Fruit fly (Drosophila melanogaster) whole organism, embryonic: Measurements from ENCODE around the gene CG9919.

Source experiments
- Abd-B ChIP-seq: fragments of 200-800 bp; sonication (Bioruptor generic); optimal IDR thresholded peaks from 2 replicates; lab custom pipeline; 2018; ENCODE audit warnings: missing biosample characterization, mild to moderate bottlenecking, missing genetic modification characterization, moderate library complexity
- Asciz ChIP-seq: fragments of 200-800 bp; sonication (Bioruptor generic); optimal IDR thresholded peaks from 2 replicates; lab custom pipeline; 2017; ENCODE audit warnings: missing biosample characterization, mild to moderate bottlenecking, missing genetic modification characterization, missing genetic modification reagents
- B-H2 ChIP-seq: fragments of 200-800 bp; sonication (Bioruptor generic); optimal IDR thresholded peaks from 2 replicates; lab custom pipeline; 2018; ENCODE audit warnings: missing biosample characterization, mild to moderate bottlenecking, missing genetic modification characterization
- CG10274 ChIP-seq: fragments of 200-800 bp; sonication (Bioruptor generic); optimal IDR thresholded peaks from 3 replicates; lab custom pipeline; 2017; ENCODE audit warnings: missing biosample characterization, mild to moderate bottlenecking, missing genetic modification characterization
- CG10366 ChIP-seq: fragments of 200-800 bp; sonication (Bioruptor generic); IDR thresholded peaks from 2 replicates; pipeline ENCODE4 v1.3.6; 2022; ENCODE audit warnings: missing biosample characterization, missing genetic modification characterization
- CG10565 ChIP-seq: fragments of 200-800 bp; sonication (Bioruptor generic); optimal IDR thresholded peaks from 3 replicates; lab custom pipeline; 2016; ENCODE audit warnings: missing biosample characterization, mild to moderate bottlenecking, missing genetic modification characterization
- CG12071 ChIP-seq: fragments of 200-800 bp; sonication (Bioruptor generic); optimal IDR thresholded peaks from 3 replicates; lab custom pipeline; 2018; ENCODE audit warnings: missing biosample characterization, mild to moderate bottlenecking, missing genetic modification characterization
- CG15011 ChIP-seq: fragments of 200-800 bp; sonication (Bioruptor generic); optimal IDR thresholded peaks from 3 replicates; lab custom pipeline; 2018; ENCODE audit warnings: missing biosample characterization, mild to moderate bottlenecking, missing genetic modification characterization
- CG15514 ChIP-seq: fragments of 200-800 bp; sonication (Bioruptor generic); optimal IDR thresholded peaks from 3 replicates; lab custom pipeline; 2017; ENCODE audit warnings: missing biosample characterization, missing genetic modification characterization, mild to moderate bottlenecking, moderate library complexity, missing genetic modification reagents
- CG15601 ChIP-seq: fragments of 200-800 bp; sonication (Bioruptor generic); optimal IDR thresholded peaks from 3 replicates; lab custom pipeline; 2019; ENCODE audit warnings: missing biosample characterization, mild to moderate bottlenecking, missing genetic modification characterization, moderate library complexity
- CG1603 ChIP-seq: fragments of 200-800 bp; sonication (Bioruptor generic); optimal IDR thresholded peaks from 2 replicates; lab custom pipeline; 2019; ENCODE audit warnings: missing biosample characterization, mild to moderate bottlenecking, missing genetic modification characterization, moderate library complexity
- CG16813 ChIP-seq: fragments of 200-800 bp; sonication (Bioruptor generic); IDR thresholded peaks from 3 replicates; pipeline ENCODE4 v1.3.6; 2022; ENCODE audit warnings: missing biosample characterization, missing genetic modification characterization; ENCODE audit not compliant: partially characterized antibody
- CG17912 ChIP-seq: fragments of 200-800 bp; sonication (Bioruptor generic); optimal IDR thresholded peaks from 2 replicates; lab custom pipeline; 2018; ENCODE audit warnings: missing biosample characterization, mild to moderate bottlenecking, missing genetic modification characterization
- CG18262 ChIP-seq: fragments of 200-800 bp; optimal IDR thresholded peaks from 3 replicates; lab custom pipeline; 2019; ENCODE audit warnings: missing biosample characterization, mild to moderate bottlenecking, missing genetic modification characterization, moderate library complexity
- CG42726 ChIP-seq: fragments of 200-800 bp; sonication (Bioruptor generic); IDR thresholded peaks from 2 replicates; pipeline ENCODE4 v1.3.6; 2022; ENCODE audit warnings: missing biosample characterization, missing genetic modification characterization; ENCODE audit not compliant: partially characterized antibody
- CG4282 ChIP-seq: fragments of 200-800 bp; sonication (Bioruptor generic); optimal IDR thresholded peaks from 2 replicates; lab custom pipeline; 2016; ENCODE audit warnings: missing biosample characterization, missing genetic modification characterization
- CG4424 ChIP-seq: fragments of 200-800 bp; sonication (Bioruptor generic); optimal IDR thresholded peaks from 3 replicates; lab custom pipeline; 2016; ENCODE audit warnings: missing biosample characterization, missing genetic modification characterization
- CG6791 ChIP-seq: fragments of 200-800 bp; sonication (Bioruptor generic); IDR thresholded peaks from 3 replicates; pipeline ENCODE4 v1.3.6; 2022; ENCODE audit warnings: missing biosample characterization, missing genetic modification characterization; ENCODE audit not compliant: partially characterized antibody
- CG7963 ChIP-seq: fragments of 200-800 bp; sonication (Bioruptor generic); IDR thresholded peaks from 3 replicates; pipeline ENCODE4 v1.3.6; 2022; ENCODE audit warnings: missing biosample characterization, missing genetic modification characterization; ENCODE audit not compliant: partially characterized antibody
- CG8765 ChIP-seq: fragments of 200-800 bp; sonication (Bioruptor generic); IDR thresholded peaks from 2 replicates; pipeline ENCODE4 v1.3.6; 2022; ENCODE audit warnings: missing biosample characterization, missing genetic modification characterization
- CG9437 ChIP-seq: fragments of 200-800 bp; sonication (Bioruptor generic); optimal IDR thresholded peaks from 2 replicates; lab custom pipeline; 2018; ENCODE audit warnings: missing biosample characterization, mild to moderate bottlenecking, missing genetic modification characterization
- Camta ChIP-seq: fragments of 200-800 bp; sonication (Bioruptor generic); optimal IDR thresholded peaks from 2 replicates; lab custom pipeline; 2016; ENCODE audit warnings: missing biosample characterization, missing genetic modification characterization
- D19B ChIP-seq: fragments of 200-800 bp; sonication (Bioruptor generic); optimal IDR thresholded peaks from 2 replicates; lab custom pipeline; 2017; ENCODE audit warnings: missing biosample characterization, mild to moderate bottlenecking, missing genetic modification characterization
- Deaf1 ChIP-seq: fragments of 200-800 bp; optimal IDR thresholded peaks from 3 replicates; lab custom pipeline; 2019; ENCODE audit warnings: missing biosample characterization, mild to moderate bottlenecking, missing genetic modification characterization, moderate library complexity
- Dp ChIP-seq: fragments of 200-800 bp; sonication (Bioruptor generic); optimal IDR thresholded peaks from 2 replicates; lab custom pipeline; 2018; ENCODE audit warnings: missing biosample characterization, mild to moderate bottlenecking, missing genetic modification characterization, moderate library complexity
- Drgx ChIP-seq: fragments of 200-800 bp; sonication (Bioruptor generic); IDR thresholded peaks from 2 replicates; pipeline ENCODE4 v1.3.6; 2022; ENCODE audit warnings: missing biosample characterization, missing genetic modification characterization
- E2f1 ChIP-seq: fragments of 200-800 bp; sonication (Bioruptor generic); IDR thresholded peaks from 2 replicates; pipeline ENCODE4 v1.3.6; 2022; ENCODE audit warnings: missing biosample characterization, missing genetic modification characterization
- Elba2 ChIP-seq: fragments of 200-800 bp; sonication (Bioruptor generic); optimal IDR thresholded peaks from 3 replicates; lab custom pipeline; 2016; ENCODE audit warnings: missing biosample characterization, missing genetic modification characterization
- H2.0 ChIP-seq: fragments of 200-800 bp; sonication (Bioruptor generic); IDR thresholded peaks from 2 replicates; pipeline ENCODE4 v1.3.6; 2022; ENCODE audit warnings: missing biosample characterization, missing genetic modification characterization
- HHEX ChIP-seq: fragments of 200-800 bp; sonication (Bioruptor generic); optimal IDR thresholded peaks from 3 replicates; lab custom pipeline; 2017; ENCODE audit warnings: missing biosample characterization, mild to moderate bottlenecking, missing genetic modification characterization, missing genetic modification reagents
- Hey ChIP-seq: fragments of 200-800 bp; sonication (Bioruptor generic); optimal IDR thresholded peaks from 3 replicates; lab custom pipeline; 2018; ENCODE audit warnings: missing biosample characterization, mild to moderate bottlenecking, missing genetic modification characterization
- Hr39 ChIP-seq: fragments of >200 bp; optimal IDR thresholded peaks from 2 replicates; lab custom pipeline; 2017
- MTF-1 ChIP-seq: fragments of 200-800 bp; sonication (Bioruptor generic); optimal IDR thresholded peaks from 2 replicates; lab custom pipeline; 2018; ENCODE audit warnings: missing biosample characterization, mild to moderate bottlenecking, missing genetic modification characterization, borderline replicate concordance
- Neu2 ChIP-seq: fragments of 200-800 bp; sonication (Bioruptor generic); optimal IDR thresholded peaks from 3 replicates; lab custom pipeline; 2016; ENCODE audit warnings: missing biosample characterization, missing genetic modification characterization, borderline replicate concordance
- Sin3A ChIP-seq: fragments of >200 bp; optimal IDR thresholded peaks from 2 replicates; lab custom pipeline; 2018
- Trl ChIP-seq, 3 experiments: fragments of >200 bp in 2 of 3; fragments of 200-800 bp in 1 of 3; sonication (Bioruptor generic) in 1 of 3; optimal IDR thresholded peaks; 2 replicates in 1 of 3; 3 replicates in 2 of 3; lab custom pipeline; 2016 to 2017; ENCODE audit warnings: missing biosample characterization in 1 of 3, missing genetic modification characterization in 1 of 3
- ap ChIP-seq: fragments of 200-800 bp; sonication (Bioruptor generic); IDR thresholded peaks from 2 replicates; pipeline ENCODE4 v1.3.6; 2022; ENCODE audit warnings: missing biosample characterization, missing genetic modification characterization
- chif ChIP-seq, 2 experiments: fragments of 200-800 bp; sonication (Bioruptor generic); optimal IDR thresholded peaks; 3 replicates each; lab custom pipeline; 2016; ENCODE audit warnings: missing biosample characterization in 2 of 2, missing genetic modification characterization in 2 of 2
- crp ChIP-seq, 2 experiments: fragments of 200-800 bp; sonication (Bioruptor generic); optimal IDR thresholded peaks; 2 replicates in 1 of 2; 3 replicates in 1 of 2; lab custom pipeline; 2017; ENCODE audit warnings: missing biosample characterization in 2 of 2, missing genetic modification characterization in 2 of 2, mild to moderate bottlenecking in 1 of 2, moderate library complexity in 1 of 2
- dmrt99B ChIP-seq: fragments of 200-800 bp; sonication (Bioruptor generic); optimal IDR thresholded peaks from 2 replicates; lab custom pipeline; 2018; ENCODE audit warnings: missing biosample characterization, mild to moderate bottlenecking, missing genetic modification characterization, moderate library complexity
- fu2 ChIP-seq: fragments of 200-800 bp; sonication (Bioruptor generic); optimal IDR thresholded peaks from 2 replicates; lab custom pipeline; 2016; ENCODE audit warnings: missing biosample characterization, missing genetic modification characterization
- grau ChIP-seq: fragments of 200-800 bp; optimal IDR thresholded peaks from 3 replicates; lab custom pipeline; 2019; ENCODE audit warnings: missing biosample characterization, mild to moderate bottlenecking, missing genetic modification characterization, moderate library complexity
- maf-S ChIP-seq: fragments of 200-800 bp; sonication (Bioruptor generic); optimal IDR thresholded peaks from 2 replicates; lab custom pipeline; 2016; ENCODE audit warnings: missing biosample characterization, missing genetic modification characterization
- odd ChIP-seq: fragments of 200-800 bp; sonication (Bioruptor generic); optimal IDR thresholded peaks from 2 replicates; lab custom pipeline; 2017; ENCODE audit warnings: missing biosample characterization, mild to moderate bottlenecking, missing genetic modification characterization
- ro ChIP-seq: fragments of 200-800 bp; sonication (Bioruptor generic); IDR thresholded peaks from 2 replicates; pipeline ENCODE4 v1.3.6; 2022; ENCODE audit warnings: missing biosample characterization, missing genetic modification characterization
- salm ChIP-seq: fragments of 200-800 bp; sonication (Bioruptor generic); optimal IDR thresholded peaks from 2 replicates; lab custom pipeline; 2018; ENCODE audit warnings: missing biosample characterization, mild to moderate bottlenecking, missing genetic modification characterization
- seq ChIP-seq: fragments of 200-800 bp; sonication (Bioruptor generic); IDR thresholded peaks from 2 replicates; pipeline ENCODE4 v1.3.6; 2022; ENCODE audit warnings: missing biosample characterization, missing genetic modification characterization
- slp2 ChIP-seq: fragments of 200-800 bp; sonication (Bioruptor generic); optimal IDR thresholded peaks from 2 replicates; lab custom pipeline; 2016; ENCODE audit warnings: missing biosample characterization, missing genetic modification characterization
- trh ChIP-seq: fragments of 200-800 bp; sonication (Bioruptor generic); optimal IDR thresholded peaks from 2 replicates; lab custom pipeline; 2016; ENCODE audit warnings: missing biosample characterization, missing genetic modification characterization

Gene CG9919

dm6 chrX:16332615-16333288 is 2.2 kb upstream of the CG9919 start (continued):
- TF ChIP-seq CG10366 (GFP tag; lab: Robert Waterston, UW), result peak; percentile 85
- TF ChIP-seq ro, result peak; percentile 82
- TF ChIP-seq CG18262 (tag; lab: Kevin White, UChicago), result peak; percentile 98
- TF ChIP-seq CG10274 (GFP tag; lab: Kevin White, UChicago), result peak; percentile 89
- TF ChIP-seq Camta (GFP tag; lab: Kevin White, UChicago), result peak; percentile 96
- TF ChIP-seq CG10565 (GFP tag; lab: Kevin White, UChicago), result peak; percentile 83
- TF ChIP-seq trh (GFP tag; lab: Kevin White, UChicago), result peak; percentile 76
- peak; percentile 90 for TF ChIP-seq E2f1 (GFP tag; lab: Robert Waterston, UW)
- TF ChIP-seq HHEX (GFP tag; lab: Kevin White, UChicago), result peak; percentile 96
- no peak for TF ChIP-seq Sin3A
- peak; percentile 92 for TF ChIP-seq maf-S
- peak; percentile 79 for TF ChIP-seq H2.0 (GFP tag; lab: Robert Waterston, UW)
- peak; percentile 77 for TF ChIP-seq MTF-1 (GFP tag; lab: Kevin White, UChicago)
- peak; percentile 89 for TF ChIP-seq CG15514
- TF ChIP-seq grau (tag; lab: Kevin White, UChicago), result peak; percentile 96
- TF ChIP-seq CG17912 (GFP tag; lab: Kevin White, UChicago), result peak; percentile 91
- TF ChIP-seq Elba2, result no peak
- no peak for TF ChIP-seq CG6791 (GFP tag; lab: Robert Waterston, UW)
- TF ChIP-seq seq (GFP tag; lab: Robert Waterston, UW), result peak; percentile 93
- peak; percentile 95 for TF ChIP-seq Drgx (GFP tag; lab: Robert Waterston, UW)
- peak; percentile 93 to 95 for TF ChIP-seq chif (GFP tag; optimal IDR thresholded peaks at IDR 0.05; lab: Kevin White, UChicago)
- no peak for TF ChIP-seq CG16813
- TF ChIP-seq B-H2, result peak; percentile 94
- TF ChIP-seq Abd-B (GFP tag; lab: Kevin White, UChicago), result peak; percentile 93
- TF ChIP-seq CG4424, result peak; percentile 93
- TF ChIP-seq CG9437 (GFP tag; lab: Kevin White, UChicago), result peak; percentile 94
- peak; percentile 85 for TF ChIP-seq CG8765 (GFP tag; lab: Robert Waterston, UW)
- peak; percentile 70 for TF ChIP-seq CG4282 (GFP tag; lab: Kevin White, UChicago)
- peak; percentile 95 for TF ChIP-seq CG15601
- TF ChIP-seq Dp (GFP tag; lab: Kevin White, UChicago), result peak; percentile 11
- peak; percentile 94 for TF ChIP-seq Asciz (GFP tag; lab: Kevin White, UChicago)
- peak; percentile 98 for TF ChIP-seq dmrt99B (tag; lab: Kevin White, UChicago)
- peak; percentile 95 for TF ChIP-seq fu2 (GFP tag; lab: Kevin White, UChicago)
- peak; percentile 71 to 84 for TF ChIP-seq Trl (optimal IDR thresholded peaks at IDR 0.05; lab: Kevin White, UChicago)
- TF ChIP-seq Trl (GFP tag; optimal IDR thresholded peaks at IDR 0.05; lab: Kevin White, UChicago), result peak; percentile 95
- TF ChIP-seq CG42726 (GFP tag; lab: Robert Waterston, UW), result no peak
- TF ChIP-seq salm (tag; lab: Kevin White, UChicago), result peak; percentile 94
- peak in 1 of 2 experiments; percentile 65 for TF ChIP-seq crp (GFP tag; optimal IDR thresholded peaks at IDR 0.05; lab: Kevin White, UChicago)
- TF ChIP-seq D19B (GFP tag; lab: Kevin White, UChicago), result peak; percentile 91
- peak; percentile 95 for TF ChIP-seq slp2 (GFP tag; lab: Kevin White, UChicago)
- TF ChIP-seq CG7963 (GFP tag; lab: Robert Waterston, UW), result no peak
- TF ChIP-seq odd (GFP tag; lab: Kevin White, UChicago), result peak; percentile 97
- TF ChIP-seq ap (GFP tag; lab: Robert Waterston, UW), result peak; percentile 73
- TF ChIP-seq CG15011, result peak; percentile 95
- no peak for TF ChIP-seq Hr39 (lab: Kevin White, UChicago)
- TF ChIP-seq Neu2, result peak; percentile 90
- no peak for TF ChIP-seq Hey (tag; lab: Kevin White, UChicago)
- TF ChIP-seq CG12071 (GFP tag; lab: Kevin White, UChicago), result peak; percentile 92
- TF ChIP-seq CG1603 (tag; lab: Kevin White, UChicago), result peak; percentile 89
- peak; percentile 76 for TF ChIP-seq Deaf1 (tag; lab: Kevin White, UChicago)
